Fruit fly (Drosophila melanogaster): ENCODE data around the gene Gr93c.
A peak's percentile ranks its signal among the peaks of the same experiment; 100 is the strongest.

The Gr93c gene

dm6 chr3R:21887588-21888007, 42.5 kb upstream of the Gr93c start (continued):
- no peak for TF ChIP-seq Mes4 (GFP tag; optimal IDR thresholded peaks at IDR 0.05)
- TF ChIP-seq CG1647 (GFP tag; optimal IDR thresholded peaks at IDR 0.05), result no peak
- no peak for TF ChIP-seq Hand (GFP tag; optimal IDR thresholded peaks at IDR 0.05)
- no peak for TF ChIP-seq Hr39 (optimal IDR thresholded peaks at IDR 0.05)
- TF ChIP-seq CG12236 (GFP tag; optimal IDR thresholded peaks at IDR 0.05), result no peak
- no peak for TF ChIP-seq en (GFP tag; optimal IDR thresholded peaks at IDR 0.05)
- TF ChIP-seq CG8089 (GFP tag; optimal IDR thresholded peaks at IDR 0.05), result no peak
- TF ChIP-seq gfzf (GFP tag; optimal IDR thresholded peaks at IDR 0.05), result no peak

dm6 chr3R:21886861-21887587, 42.0 kb upstream of the Gr93c start, which contains the start of the genes CG6678 and dnd:
Gene CG6678, plus strand, starts transcription at chr3R:21887029.
Gene dnd, minus strand, starts transcription at chr3R:21887355.
- no peak for TF ChIP-seq CG12236 (GFP tag; optimal IDR thresholded peaks at IDR 0.05)
- no peak for TF ChIP-seq pita (GFP tag; optimal IDR thresholded peaks at IDR 0.05)
- TF ChIP-seq Pdp1 (GFP tag; optimal IDR thresholded peaks at IDR 0.05), result peak in 1 of 2 experiments; percentile 81
- TF ChIP-seq MBD-R2 (GFP tag; IDR thresholded peaks at IDR 0.05), result peak; percentile 35
- no peak for TF ChIP-seq CG34224 (GFP tag; IDR thresholded peaks at IDR 0.05; ENCODE audit: partially characterized antibody)
- peak in 1 of 2 experiments; percentile 28 for TF ChIP-seq crp (GFP tag; optimal IDR thresholded peaks at IDR 0.05)
- no peak for TF ChIP-seq HmgD (GFP tag; optimal IDR thresholded peaks at IDR 0.05)
- TF ChIP-seq repo (GFP tag; optimal IDR thresholded peaks at IDR 0.05), result no peak
- peak; percentile 92 for TF ChIP-seq crol (GFP tag; IDR thresholded peaks at IDR 0.05)
- no peak for TF ChIP-seq tna (GFP tag; IDR thresholded peaks at IDR 0.05; ENCODE audit: partially characterized antibody)
- TF ChIP-seq Atf-2 (GFP tag; optimal IDR thresholded peaks at IDR 0.05), result no peak
- TF ChIP-seq CG9437 (GFP tag; optimal IDR thresholded peaks at IDR 0.05), result peak; percentile 10
- TF ChIP-seq Rfx (GFP tag; IDR thresholded peaks at IDR 0.05), result peak; percentile 97
- TF ChIP-seq CG31365 (tag; optimal IDR thresholded peaks at IDR 0.05), result peak; percentile 14
- no peak for TF ChIP-seq CG13123 (GFP tag; optimal IDR thresholded peaks at IDR 0.05)
- TF ChIP-seq twi (tag; optimal IDR thresholded peaks at IDR 0.05), result no peak
- no peak for TF ChIP-seq ato (GFP tag; IDR thresholded peaks at IDR 0.05; ENCODE audit: partially characterized antibody)
- no peak for TF ChIP-seq CG30431 (GFP tag; optimal IDR thresholded peaks at IDR 0.05)
- TF ChIP-seq BEAF-32 (GFP tag; optimal IDR thresholded peaks at IDR 0.05), result no peak
- no peak for TF ChIP-seq CG14667 (GFP tag; IDR thresholded peaks at IDR 0.05)
- TF ChIP-seq tap (tag; optimal IDR thresholded peaks at IDR 0.05), result no peak
- no peak for TF ChIP-seq stc (GFP tag; IDR thresholded peaks at IDR 0.05)
- 0 out of 3 replicates have a peak, but pooled peaks have one; percentile 3 for TF ChIP-seq sr (GFP tag; IDR thresholded peaks at IDR 0.05)
- no peak for TF ChIP-seq CG14441 (GFP tag; IDR thresholded peaks at IDR 0.05)
- TF ChIP-seq CG10267 (tag; optimal IDR thresholded peaks at IDR 0.05), result peak; percentile 68
- no peak for TF ChIP-seq psq (GFP tag; optimal IDR thresholded peaks at IDR 0.05)
- TF ChIP-seq CG12299 (tag; optimal IDR thresholded peaks at IDR 0.05), result no peak
- no peak for TF ChIP-seq Trl (optimal IDR thresholded peaks at IDR 0.05)
- TF ChIP-seq Trl (GFP tag; optimal IDR thresholded peaks at IDR 0.05), result no peak
- TF ChIP-seq CG11560 (tag; IDR thresholded peaks at IDR 0.05), result no peak
- peak; percentile 60 for TF ChIP-seq Dref (GFP tag; IDR thresholded peaks at IDR 0.05)
- TF ChIP-seq eve (GFP tag; optimal IDR thresholded peaks at IDR 0.05), result no peak
- no peak for TF ChIP-seq Lhr (GFP tag; optimal IDR thresholded peaks at IDR 0.05)
- TF ChIP-seq CG17829 (tag; optimal IDR thresholded peaks at IDR 0.05), result no peak
- TF ChIP-seq chn (GFP tag; optimal IDR thresholded peaks at IDR 0.05), result no peak
- no peak for TF ChIP-seq ftz-f1 (GFP tag; optimal IDR thresholded peaks at IDR 0.05)
- no peak for TF ChIP-seq btn (GFP tag; optimal IDR thresholded peaks at IDR 0.05)
- no peak for TF ChIP-seq Six4 (GFP tag; optimal IDR thresholded peaks at IDR 0.05)
- no peak for TF ChIP-seq cato (GFP tag; optimal IDR thresholded peaks at IDR 0.05; ENCODE audit: borderline replicate concordance)
- TF ChIP-seq pzg (GFP tag; optimal IDR thresholded peaks at IDR 0.05), result peak; percentile 35
- peak; percentile 49 for TF ChIP-seq Adf1 (GFP tag; IDR thresholded peaks at IDR 0.05)
- no peak for TF ChIP-seq dmrt99B (tag; optimal IDR thresholded peaks at IDR 0.05)
- no peak for TF ChIP-seq CG9215 (GFP tag; IDR thresholded peaks at IDR 0.05)

Measured in whole organism, embryonic.